Worm (Caenorhabditis elegans) whole organism, young adult: Measurements from ENCODE around the gene Y54G2A.49.

Experiments used
- B0336.3 ChIP-seq: fragments of 200-800 bp; sonication (Bioruptor generic); IDR thresholded peaks from 2 replicates; pipeline ENCODE4 v1.3.6; 2022; ENCODE audit warnings: missing genetic modification characterization, missing compliant biosample characterization
- C17E4.6 ChIP-seq: fragments of 200-800 bp; sonication (Bioruptor generic); IDR thresholded peaks from 2 replicates; pipeline ENCODE4 v1.3.6; 2022; ENCODE audit warnings: missing genetic modification reagents, missing genetic modification characterization, missing compliant biosample characterization
- F23B12.7 ChIP-seq: sonication (generic microtip); optimal IDR thresholded peaks from 2 replicates; lab custom pipeline; 2017; ENCODE audit warnings: missing genetic modification characterization, mild to moderate bottlenecking, missing compliant biosample characterization, antibody characterized with exemption, moderate library complexity; ENCODE audit not compliant: insufficient read depth
- F49E8.2 ChIP-seq: sonication (generic microtip); optimal IDR thresholded peaks from 3 replicates; lab custom pipeline; 2017; ENCODE audit warnings: missing genetic modification characterization, mild to moderate bottlenecking, missing compliant biosample characterization, antibody characterized with exemption, moderate library complexity; ENCODE audit not compliant: insufficient read depth
- Y95B8A.8 ChIP-seq: fragments of 200-800 bp; sonication (Bioruptor generic); IDR thresholded peaks from 2 replicates; pipeline ENCODE4 v1.3.6; 2022; ENCODE audit warnings: missing genetic modification reagents, missing genetic modification characterization, missing compliant biosample characterization
- ama-1 ChIP-seq, 3 experiments: fragments of 150-350 bp in 1 of 3; sonication (generic microtip) in 2 of 3; optimal IDR thresholded peaks; 2 replicates each; lab custom pipeline; 2014 to 2018; ENCODE audit warnings: missing biosample characterization in 2 of 3, missing genetic modification characterization in 2 of 3, missing genetic modification reagents in 2 of 3
- aptf-2 ChIP-seq: fragments of 200-800 bp; sonication (Bioruptor generic); conservative IDR thresholded peaks from 2 replicates; pipeline ENCODE4 v1.3.6; 2022; ENCODE audit warnings: missing genetic modification reagents, missing genetic modification characterization, missing compliant biosample characterization
- atf-7 ChIP-seq: sonication (generic microtip); optimal IDR thresholded peaks from 2 replicates; lab custom pipeline; 2017; ENCODE audit warnings: mild to moderate bottlenecking, missing genetic modification characterization, missing compliant biosample characterization
- athp-1 ChIP-seq: sonication (generic microtip); optimal IDR thresholded peaks from 2 replicates; lab custom pipeline; 2017; ENCODE audit warnings: mild to moderate bottlenecking, missing genetic modification characterization, missing compliant biosample characterization
- attf-5 ChIP-seq: fragments of 200-800 bp; sonication (Bioruptor generic); optimal IDR thresholded peaks from 2 replicates; lab custom pipeline; 2018; ENCODE audit warnings: mild to moderate bottlenecking, missing genetic modification characterization, missing compliant biosample characterization
- cebp-1 ChIP-seq, 2 experiments: fragments of 200-800 bp in 1 of 2; sonication (Bioruptor generic) in 1 of 2; sonication (generic microtip) in 1 of 2; IDR thresholded peaks in 1 of 2; optimal IDR thresholded peaks in 1 of 2; 2 replicates each; pipeline versions ENCODE4 v1.3.6 to Lab custom; 2017 to 2022; ENCODE audit warnings: missing compliant biosample characterization in 2 of 2, missing genetic modification characterization in 2 of 2, mild to moderate bottlenecking in 1 of 2, missing genetic modification reagents in 1 of 2, moderate library complexity in 1 of 2
- ceh-100 ChIP-seq: fragments of 200-800 bp; sonication (Bioruptor generic); IDR thresholded peaks from 2 replicates; pipeline ENCODE4 v1.3.6; 2022; ENCODE audit warnings: missing genetic modification reagents, missing genetic modification characterization, missing compliant biosample characterization
- ceh-27 ChIP-seq: fragments of 200-800 bp; sonication (Bioruptor generic); optimal IDR thresholded peaks from 2 replicates; lab custom pipeline; 2018; ENCODE audit warnings: mild to moderate bottlenecking, missing genetic modification characterization, moderate library complexity, missing compliant biosample characterization
- ceh-91 ChIP-seq: fragments of 200-800 bp; sonication (Bioruptor generic); IDR thresholded peaks from 2 replicates; pipeline ENCODE4 v1.3.6; 2022; ENCODE audit warnings: missing genetic modification reagents, missing genetic modification characterization, missing compliant biosample characterization
- die-1 ChIP-seq: sonication (generic microtip); optimal IDR thresholded peaks from 2 replicates; lab custom pipeline; 2016; ENCODE audit warnings: missing genotype, mild to moderate bottlenecking, missing genetic modification characterization, missing compliant biosample characterization
- dox-1 ChIP-seq: fragments of 200-800 bp; sonication (Bioruptor generic); IDR thresholded peaks from 2 replicates; pipeline ENCODE4 v1.3.6; 2022; ENCODE audit warnings: missing genetic modification reagents, missing genetic modification characterization, missing compliant biosample characterization
- dpl-1 ChIP-seq: fragments of 150-350 bp; optimal IDR thresholded peaks from 2 replicates; lab custom pipeline; 2014; ENCODE audit warnings: missing biosample characterization, missing genetic modification reagents, missing genetic modification characterization
- egl-44 ChIP-seq: fragments of 200-800 bp; sonication (Bioruptor generic); IDR thresholded peaks from 2 replicates; pipeline ENCODE4 v1.3.6; 2022; ENCODE audit warnings: missing genetic modification reagents, missing genetic modification characterization, missing compliant biosample characterization
- ekl-4 ChIP-seq: fragments of 200-800 bp; sonication (Bioruptor generic); IDR thresholded peaks from 2 replicates; pipeline ENCODE4 v1.3.6; 2022; ENCODE audit warnings: missing genetic modification reagents, missing genetic modification characterization, missing compliant biosample characterization
- fkh-3 ChIP-seq: sonication (generic microtip); optimal IDR thresholded peaks from 2 replicates; lab custom pipeline; 2016; ENCODE audit warnings: mild to moderate bottlenecking, missing genetic modification characterization, missing compliant biosample characterization
- hmg-1.2 ChIP-seq: fragments of 200-800 bp; sonication (Bioruptor generic); IDR thresholded peaks from 2 replicates; pipeline ENCODE4 v1.3.6; 2022; ENCODE audit warnings: missing genetic modification reagents, missing genetic modification characterization, missing compliant biosample characterization
- let-526 ChIP-seq: fragments of 200-800 bp; sonication (Bioruptor generic); IDR thresholded peaks from 2 replicates; pipeline ENCODE4 v1.3.6; 2022; ENCODE audit warnings: missing genetic modification reagents, missing genetic modification characterization, missing compliant biosample characterization
- let-607 ChIP-seq, 2 experiments: fragments of 200-800 bp in 1 of 2; sonication (Bioruptor generic) in 1 of 2; sonication (generic microtip) in 1 of 2; optimal IDR thresholded peaks; 2 replicates each; lab custom pipeline; 2016 to 2018; ENCODE audit warnings: mild to moderate bottlenecking in 2 of 2, missing compliant biosample characterization in 2 of 2, missing genetic modification characterization in 2 of 2, moderate library complexity in 2 of 2, missing genotype in 1 of 2
- lsl-1 ChIP-seq: fragments of 200-800 bp; sonication (Bioruptor generic); optimal IDR thresholded peaks from 2 replicates; lab custom pipeline; 2018; ENCODE audit warnings: mild to moderate bottlenecking, missing genetic modification characterization, moderate library complexity, missing compliant biosample characterization
- madf-6 ChIP-seq: fragments of 200-800 bp; sonication (Bioruptor generic); IDR thresholded peaks from 2 replicates; pipeline ENCODE4 v1.3.6; 2022; ENCODE audit warnings: missing genetic modification reagents, missing genetic modification characterization, missing compliant biosample characterization
- mcd-1 ChIP-seq: fragments of 200-800 bp; sonication (Bioruptor generic); IDR thresholded peaks from 2 replicates; pipeline ENCODE4 v1.3.6; 2022; ENCODE audit warnings: missing genetic modification reagents, missing genetic modification characterization, missing compliant biosample characterization
- mxl-1 ChIP-seq: sonication (generic microtip); optimal IDR thresholded peaks from 2 replicates; lab custom pipeline; 2016; ENCODE audit warnings: missing genetic modification characterization, missing compliant biosample characterization
- nfya-1 ChIP-seq: sonication (generic microtip); optimal IDR thresholded peaks from 2 replicates; lab custom pipeline; 2017; ENCODE audit warnings: antibody characterized with exemption, missing compliant biosample characterization, missing genetic modification characterization, borderline replicate concordance; ENCODE audit not compliant: insufficient read depth
- nfyb-1 ChIP-seq: fragments of 200-800 bp; sonication (Bioruptor generic); IDR thresholded peaks from 2 replicates; pipeline ENCODE4 v1.3.6; 2022; ENCODE audit warnings: missing genetic modification reagents, missing genetic modification characterization, missing compliant biosample characterization
- nhr-179 ChIP-seq: sonication (generic microtip); optimal IDR thresholded peaks from 2 replicates; lab custom pipeline; 2016; ENCODE audit warnings: mild to moderate bottlenecking, missing genetic modification characterization, missing compliant biosample characterization
- nhr-27 ChIP-seq: fragments of 200-800 bp; sonication (Bioruptor generic); optimal IDR thresholded peaks from 2 replicates; lab custom pipeline; 2018; ENCODE audit warnings: mild to moderate bottlenecking, missing genetic modification characterization, moderate library complexity, missing compliant biosample characterization
- nhr-80 ChIP-seq: sonication (generic microtip); optimal IDR thresholded peaks from 2 replicates; lab custom pipeline; 2016; ENCODE audit warnings: missing genetic modification characterization, missing compliant biosample characterization
- pha-4 ChIP-seq: fragments of 150-350 bp; sonication (generic microtip); optimal IDR thresholded peaks from 2 replicates; lab custom pipeline; 2014; ENCODE audit warnings: missing biosample characterization, missing genetic modification reagents, missing genetic modification characterization
- rcor-1 ChIP-seq: fragments of 200-800 bp; sonication (Bioruptor generic); IDR thresholded peaks from 2 replicates; pipeline ENCODE4 v1.3.6; 2022; ENCODE audit warnings: missing genetic modification reagents, missing genetic modification characterization, missing compliant biosample characterization
- repo-1 ChIP-seq: sonication (generic microtip); optimal IDR thresholded peaks from 2 replicates; lab custom pipeline; 2017; ENCODE audit warnings: mild to moderate bottlenecking, missing genetic modification characterization, missing compliant biosample characterization
- sea-2 ChIP-seq: fragments of 200-800 bp; sonication (Bioruptor generic); IDR thresholded peaks from 2 replicates; pipeline ENCODE4 v1.3.6; 2022; ENCODE audit warnings: missing genetic modification characterization, missing compliant biosample characterization
- snpc-1.1 ChIP-seq: sonication (generic microtip); optimal IDR thresholded peaks from 2 replicates; lab custom pipeline; 2017; ENCODE audit warnings: missing genetic modification characterization, mild to moderate bottlenecking, missing compliant biosample characterization, antibody characterized with exemption, moderate library complexity, missing genotype, missing genetic modification reagents; ENCODE audit not compliant: insufficient read depth
- snpc-4 ChIP-seq, 5 experiments: fragments of 150-350 bp in 1 of 5; sonication (generic microtip) in 4 of 5; optimal IDR thresholded peaks; 2 replicates each; lab custom pipeline; 2014 to 2018; ENCODE audit warnings: missing genetic modification characterization in 5 of 5, missing biosample characterization in 3 of 5, antibody characterized with exemption in 2 of 5, mild to moderate bottlenecking in 2 of 5, missing compliant biosample characterization in 2 of 5, missing genotype in 2 of 5, moderate library complexity in 2 of 5, missing genetic modification reagents in 1 of 5
- tbp1 ChIP-seq: fragments of 200-800 bp; sonication (Bioruptor generic); optimal IDR thresholded peaks from 2 replicates; lab custom pipeline; 2018; ENCODE audit warnings: mild to moderate bottlenecking, missing genetic modification characterization, missing compliant biosample characterization
- xnd-1 ChIP-seq: sonication (generic microtip); optimal IDR thresholded peaks from 2 replicates; lab custom pipeline; 2016; ENCODE audit warnings: missing genotype, missing genetic modification reagents, missing genetic modification characterization, missing compliant biosample characterization
- ztf-18 ChIP-seq: sonication (generic microtip); optimal IDR thresholded peaks from 2 replicates; lab custom pipeline; 2016; ENCODE audit warnings: missing genotype, mild to moderate bottlenecking, missing genetic modification characterization, missing compliant biosample characterization
- ztf-6 ChIP-seq: fragments of 200-800 bp; sonication (Bioruptor generic); IDR thresholded peaks from 2 replicates; pipeline ENCODE4 v1.3.6; 2022; ENCODE audit warnings: missing genetic modification reagents, missing genetic modification characterization, missing compliant biosample characterization

Gene Y54G2A.49

ce11 chrIV:2891535-2892233 lies 38.6 kb upstream of the Y54G2A.49 start (continued):
- TF ChIP-seq egl-44 (GFP tag; lab: Robert Waterston, UW) (no peak), nfya-1 (tag; lab: Kevin White, UChicago) (no peak), let-607 (tag; optimal IDR thresholded peaks at IDR 0.05; lab: Kevin White, UChicago) (no peak), mcd-1 (GFP tag; lab: Robert Waterston, UW) (0 out of 2 replicates have a peak, but pooled peaks have one; percentile 18), ztf-18 (tag; lab: Kevin White, UChicago) (peak; percentile 0), B0336.3 (GFP tag; lab: Robert Waterston, UW) (peak; percentile 68), ztf-6 (GFP tag; lab: Robert Waterston, UW) (no peak), hmg-1.2 (0 out of 2 replicates have a peak, but pooled peaks have one; percentile 16), mxl-1 (tag; lab: Kevin White, UChicago) (no peak), dpl-1 (no peak), cebp-1 (GFP tag; IDR thresholded peaks at IDR 0.05; lab: Robert Waterston, UW) (no peak), cebp-1 (tag; optimal IDR thresholded peaks at IDR 0.05; lab: Kevin White, UChicago) (peak; percentile 19), ceh-91 (GFP tag; lab: Robert Waterston, UW) (no peak), ceh-100 (no peak), F49E8.2 (peak; percentile 43), Y95B8A.8 (GFP tag; lab: Robert Waterston, UW) (no peak), ceh-27 (GFP tag; lab: Kevin White, UChicago) (no peak), nfyb-1 (GFP tag; lab: Robert Waterston, UW) (no peak), C17E4.6 (GFP tag; lab: Robert Waterston, UW) (no peak), attf-5 (GFP tag; lab: Kevin White, UChicago) (peak; percentile 16), lsl-1 (GFP tag; lab: Kevin White, UChicago) (no peak), die-1 (tag; lab: Kevin White, UChicago) (no peak), nhr-179 (tag; lab: Kevin White, UChicago) (no peak), nhr-27 (tag; lab: Kevin White, UChicago) (no peak), athp-1 (tag; lab: Kevin White, UChicago) (peak; percentile 33), aptf-2 (GFP tag; lab: Robert Waterston, UW) (no peak), sea-2 (no peak), let-526 (GFP tag; lab: Robert Waterston, UW) (no peak), F23B12.7 (tag; lab: Kevin White, UChicago) (peak; percentile 1), tbp1 (GFP tag; lab: Kevin White, UChicago) (no peak), nhr-80 (tag; lab: Kevin White, UChicago) (no peak), ekl-4 (GFP tag; lab: Robert Waterston, UW) (no peak; the same call in 1 of the 2 replicates), snpc-1.1 (tag; lab: Kevin White, UChicago) (no peak), snpc-4 (GFP tag; optimal IDR thresholded peaks at IDR 0.05; lab: Kevin White, UChicago) (no peak), snpc-4 (tag; optimal IDR thresholded peaks at IDR 0.05; lab: Kevin White, UChicago) (no peak), xnd-1 (peak; percentile 3), dox-1 (no peak), ama-1 (optimal IDR thresholded peaks at IDR 0.05; lab: Kevin White, UChicago) (no peak), ama-1 (GFP tag; optimal IDR thresholded peaks at IDR 0.05; lab: Kevin White, UChicago) (peak in 1 of 2 experiments; percentile 49), repo-1 (tag; lab: Kevin White, UChicago) (no peak), madf-6 (GFP tag; lab: Robert Waterston, UW) (peak; percentile 35; the same call in 1 of the 2 replicates), rcor-1 (no peak), pha-4 (tag; lab: Kevin White, UChicago) (no peak), fkh-3 (tag; lab: Kevin White, UChicago) (peak; percentile 49), atf-7 (tag; lab: Kevin White, UChicago) (no peak)
